Worm (Caenorhabditis elegans) whole organism, late embryonic: ENCODE data around the gene hmit-1.2.
A peak's percentile ranks its signal among the peaks of the same experiment; 100 is the strongest.

Experiments used
- C08G9.2 ChIP-seq: sonication (generic microtip); optimal IDR thresholded peaks from 2 replicates; lab custom pipeline; 2016; ENCODE audit warnings: mild to moderate bottlenecking, missing genetic modification characterization, moderate library complexity, missing compliant biosample characterization
- C38D4.7 ChIP-seq: fragments of 200-800 bp; sonication (Bioruptor generic); optimal IDR thresholded peaks from 2 replicates; lab custom pipeline; 2018; ENCODE audit warnings: mild to moderate bottlenecking, missing genetic modification characterization, moderate library complexity, missing compliant biosample characterization
- F13H6.1 ChIP-seq: sonication (generic microtip); optimal IDR thresholded peaks from 2 replicates; lab custom pipeline; 2016; ENCODE audit warnings: missing genetic modification characterization, missing compliant biosample characterization
- K09A11.1 ChIP-seq: sonication (generic microtip); optimal IDR thresholded peaks from 2 replicates; lab custom pipeline; 2017; ENCODE audit warnings: antibody characterized with exemption, mild to moderate bottlenecking, missing genetic modification characterization, missing compliant biosample characterization; ENCODE audit not compliant: insufficient read depth
- T23F11.4 ChIP-seq: fragments of 200-800 bp; sonication (Bioruptor generic); optimal IDR thresholded peaks from 2 replicates; lab custom pipeline; 2018; ENCODE audit warnings: mild to moderate bottlenecking, missing genetic modification characterization, missing compliant biosample characterization
- Y22D7AL.16 ChIP-seq: sonication (generic microtip); optimal IDR thresholded peaks from 2 replicates; lab custom pipeline; 2016; ENCODE audit warnings: missing genetic modification characterization, missing compliant biosample characterization
- ama-1 ChIP-seq: fragments of 150-350 bp; optimal IDR thresholded peaks from 2 replicates; lab custom pipeline; 2014
- ceh-14 ChIP-seq: sonication (generic microtip); optimal IDR thresholded peaks from 2 replicates; lab custom pipeline; 2016; ENCODE audit warnings: missing genotype, missing genetic modification characterization, missing compliant biosample characterization
- ceh-18 ChIP-seq: sonication (generic microtip); optimal IDR thresholded peaks from 2 replicates; lab custom pipeline; 2016; ENCODE audit warnings: missing genetic modification characterization, missing compliant biosample characterization
- ceh-19 ChIP-seq: fragments of 200-800 bp; sonication (Bioruptor generic); optimal IDR thresholded peaks from 2 replicates; lab custom pipeline; 2018; ENCODE audit warnings: mild to moderate bottlenecking, missing genetic modification characterization, missing compliant biosample characterization
- ceh-2 ChIP-seq: sonication (generic microtip); optimal IDR thresholded peaks from 2 replicates; lab custom pipeline; 2016; ENCODE audit warnings: missing genotype, missing genetic modification characterization, missing compliant biosample characterization
- ceh-24 ChIP-seq: sonication (generic microtip); optimal IDR thresholded peaks from 2 replicates; lab custom pipeline; 2016; ENCODE audit warnings: mild to moderate bottlenecking, missing genetic modification characterization, missing compliant biosample characterization
- ceh-30 ChIP-seq: fragments of 150-350 bp; optimal IDR thresholded peaks from 2 replicates; lab custom pipeline; 2014; ENCODE audit warnings: missing biosample characterization, missing genetic modification characterization
- ceh-31 ChIP-seq: sonication (generic microtip); optimal IDR thresholded peaks from 2 replicates; lab custom pipeline; 2016; ENCODE audit warnings: missing genetic modification characterization, missing compliant biosample characterization
- ceh-34 ChIP-seq: sonication (generic microtip); optimal IDR thresholded peaks from 2 replicates; lab custom pipeline; 2016; ENCODE audit warnings: mild to moderate bottlenecking, missing genetic modification characterization, missing compliant biosample characterization
- ceh-45 ChIP-seq: fragments of 200-800 bp; sonication (Bioruptor generic); IDR thresholded peaks from 2 replicates; pipeline ENCODE4 v1.3.6; 2022; ENCODE audit warnings: missing genetic modification reagents, missing genetic modification characterization, missing compliant biosample characterization
- ceh-48 ChIP-seq: sonication (generic microtip); optimal IDR thresholded peaks from 2 replicates; lab custom pipeline; 2016; ENCODE audit warnings: missing genetic modification characterization, inconsistent platforms, missing compliant biosample characterization
- ceh-6 ChIP-seq: fragments of 200-800 bp; sonication (Bioruptor generic); optimal IDR thresholded peaks from 2 replicates; lab custom pipeline; 2018; ENCODE audit warnings: mild to moderate bottlenecking, missing genetic modification characterization, missing compliant biosample characterization
- ceh-9 ChIP-seq: sonication (generic microtip); optimal IDR thresholded peaks from 2 replicates; lab custom pipeline; 2016; ENCODE audit warnings: mild to moderate bottlenecking, missing genetic modification characterization, inconsistent platforms, missing compliant biosample characterization
- che-1 ChIP-seq: sonication (generic microtip); optimal IDR thresholded peaks from 2 replicates; lab custom pipeline; 2016; ENCODE audit warnings: mild to moderate bottlenecking, missing genetic modification characterization, missing compliant biosample characterization
- dmd-4 ChIP-seq: sonication (generic microtip); optimal IDR thresholded peaks from 2 replicates; lab custom pipeline; 2016; ENCODE audit warnings: borderline replicate concordance, missing genetic modification characterization, missing compliant biosample characterization
- dve-1 ChIP-seq: sonication (generic microtip); optimal IDR thresholded peaks from 2 replicates; lab custom pipeline; 2017; ENCODE audit warnings: antibody characterized with exemption, mild to moderate bottlenecking, missing genetic modification characterization, missing compliant biosample characterization
- elt-2 ChIP-seq: sonication (generic microtip); optimal IDR thresholded peaks from 2 replicates; lab custom pipeline; 2016; ENCODE audit warnings: missing genetic modification reagents, missing genetic modification characterization, missing compliant biosample characterization
- ets-4 ChIP-seq: sonication (generic microtip); optimal IDR thresholded peaks from 2 replicates; lab custom pipeline; 2016; ENCODE audit warnings: missing genetic modification characterization, missing compliant biosample characterization
- eyg-1 ChIP-seq: sonication (generic microtip); optimal IDR thresholded peaks from 2 replicates; lab custom pipeline; 2016; ENCODE audit warnings: missing genotype, missing genetic modification characterization, missing compliant biosample characterization
- fkh-6 ChIP-seq: sonication (generic microtip); optimal IDR thresholded peaks from 2 replicates; lab custom pipeline; 2016; ENCODE audit warnings: missing genetic modification characterization, missing compliant biosample characterization
- hlh-15 ChIP-seq: sonication (generic microtip); optimal IDR thresholded peaks from 2 replicates; lab custom pipeline; 2016; ENCODE audit warnings: missing genetic modification characterization, missing compliant biosample characterization
- hlh-30 ChIP-seq: sonication (generic microtip); optimal IDR thresholded peaks from 2 replicates; lab custom pipeline; 2017; ENCODE audit warnings: antibody characterized with exemption, missing genetic modification characterization, missing compliant biosample characterization; ENCODE audit not compliant: insufficient read depth
- hlh-8 ChIP-seq: sonication (generic microtip); optimal IDR thresholded peaks from 2 replicates; lab custom pipeline; 2016; ENCODE audit warnings: missing genotype, missing genetic modification characterization, missing compliant biosample characterization
- lim-6 ChIP-seq: sonication (generic microtip); optimal IDR thresholded peaks from 2 replicates; lab custom pipeline; 2016; ENCODE audit warnings: missing genetic modification characterization, missing compliant biosample characterization
- lin-11 ChIP-seq: fragments of 200-800 bp; sonication (Bioruptor generic); optimal IDR thresholded peaks from 2 replicates; lab custom pipeline; 2018; ENCODE audit warnings: mild to moderate bottlenecking, missing genetic modification characterization, missing compliant biosample characterization
- madf-2 ChIP-seq: sonication (generic microtip); optimal IDR thresholded peaks from 2 replicates; lab custom pipeline; 2017; ENCODE audit warnings: missing genetic modification characterization, missing compliant biosample characterization
- mec-3 ChIP-seq: sonication (generic microtip); optimal IDR thresholded peaks from 2 replicates; lab custom pipeline; 2016; ENCODE audit warnings: borderline replicate concordance, missing genetic modification characterization, missing compliant biosample characterization
- nfya-1 ChIP-seq: sonication (generic microtip); optimal IDR thresholded peaks from 2 replicates; lab custom pipeline; 2017; ENCODE audit warnings: missing genetic modification characterization, mild to moderate bottlenecking, missing compliant biosample characterization, antibody characterized with exemption, moderate library complexity
- nhr-11 ChIP-seq: fragments of 150-350 bp; optimal IDR thresholded peaks from 2 replicates; lab custom pipeline; 2014; ENCODE audit warnings: missing biosample characterization, missing genetic modification characterization
- nhr-232 ChIP-seq: sonication (generic microtip); optimal IDR thresholded peaks from 2 replicates; lab custom pipeline; 2016; ENCODE audit warnings: missing genetic modification characterization, missing compliant biosample characterization
- npax-4 ChIP-seq: sonication (generic microtip); optimal IDR thresholded peaks from 2 replicates; lab custom pipeline; 2016; ENCODE audit warnings: missing genetic modification characterization, missing compliant biosample characterization
- odd-2 ChIP-seq: sonication (generic microtip); optimal IDR thresholded peaks from 2 replicates; lab custom pipeline; 2017; ENCODE audit warnings: antibody characterized with exemption, mild to moderate bottlenecking, missing genetic modification characterization, missing compliant biosample characterization
- pag-3 ChIP-seq: sonication (generic microtip); optimal IDR thresholded peaks from 2 replicates; lab custom pipeline; 2016; ENCODE audit warnings: missing compliant biosample characterization, missing genetic modification characterization, borderline replicate concordance
- pat-9 ChIP-seq: fragments of 200-800 bp; sonication (Bioruptor generic); optimal IDR thresholded peaks from 2 replicates; lab custom pipeline; 2018; ENCODE audit warnings: mild to moderate bottlenecking, missing genetic modification characterization, moderate library complexity, missing compliant biosample characterization
- pax-1 ChIP-seq: fragments of 150-350 bp; optimal IDR thresholded peaks from 2 replicates; lab custom pipeline; 2014; ENCODE audit warnings: missing biosample characterization, missing genetic modification characterization
- pha-2 ChIP-seq: sonication (generic microtip); optimal IDR thresholded peaks from 2 replicates; lab custom pipeline; 2017; ENCODE audit warnings: mild to moderate bottlenecking, missing genetic modification characterization, missing compliant biosample characterization
- pqm-1 ChIP-seq: sonication (generic microtip); optimal IDR thresholded peaks from 2 replicates; lab custom pipeline; 2016; ENCODE audit warnings: missing genetic modification characterization, missing compliant biosample characterization
- pros-1 ChIP-seq: fragments of 150-350 bp; optimal IDR thresholded peaks from 2 replicates; lab custom pipeline; 2014; ENCODE audit warnings: missing biosample characterization, missing genetic modification reagents, missing genetic modification characterization
- ref-2 ChIP-seq: sonication (generic microtip); optimal IDR thresholded peaks from 2 replicates; lab custom pipeline; 2016; ENCODE audit warnings: missing genetic modification characterization, missing compliant biosample characterization
- rnt-1 ChIP-seq: sonication (generic microtip); optimal IDR thresholded peaks from 2 replicates; lab custom pipeline; 2016; ENCODE audit warnings: missing genetic modification characterization, missing compliant biosample characterization
- sox-2 ChIP-seq: fragments of 200-800 bp; sonication (Bioruptor generic); IDR thresholded peaks from 2 replicates; pipeline ENCODE4 v1.3.6; 2022; ENCODE audit warnings: missing genetic modification reagents, missing genetic modification characterization, missing compliant biosample characterization
- sox-4 ChIP-seq: sonication (generic microtip); optimal IDR thresholded peaks from 2 replicates; lab custom pipeline; 2017; ENCODE audit warnings: mild to moderate bottlenecking, missing genetic modification characterization, inconsistent platforms, missing compliant biosample characterization
- syd-9 ChIP-seq: sonication (generic microtip); optimal IDR thresholded peaks from 2 replicates; lab custom pipeline; 2016; ENCODE audit warnings: mild to moderate bottlenecking, missing genetic modification characterization, moderate library complexity, missing compliant biosample characterization
- ttx-3 ChIP-seq: sonication (generic microtip); optimal IDR thresholded peaks from 2 replicates; lab custom pipeline; 2016; ENCODE audit warnings: missing genetic modification reagents, missing genetic modification characterization, missing compliant biosample characterization
- unc-42 ChIP-seq: sonication (generic microtip); optimal IDR thresholded peaks from 2 replicates; lab custom pipeline; 2016; ENCODE audit warnings: missing genotype, missing genetic modification characterization, missing compliant biosample characterization
- unc-55 ChIP-seq: sonication (generic microtip); optimal IDR thresholded peaks from 2 replicates; lab custom pipeline; 2017; ENCODE audit warnings: missing biosample characterization, missing genetic modification reagents, missing genetic modification characterization
- unc-86 ChIP-seq: sonication (generic microtip); optimal IDR thresholded peaks from 2 replicates; lab custom pipeline; 2016; ENCODE audit warnings: missing genetic modification characterization, missing compliant biosample characterization
- zip-5 ChIP-seq: sonication (generic microtip); optimal IDR thresholded peaks from 2 replicates; lab custom pipeline; 2016; ENCODE audit warnings: missing genetic modification characterization, missing compliant biosample characterization

Gene hmit-1.2

ce11 chrV:18490284-18490832 is 34.2 kb upstream of the hmit-1.2 start:
- TF ChIP-seq pqm-1 (tag; lab: Kevin White, UChicago) (no peak), pat-9 (tag; lab: Kevin White, UChicago) (no peak), dve-1 (tag; lab: Kevin White, UChicago) (no peak), pax-1 (tag; lab: Kevin White, UChicago) (no peak), mec-3 (tag; lab: Kevin White, UChicago) (no peak), sox-2 (no peak), ceh-30 (tag; lab: Kevin White, UChicago) (no peak), ceh-24 (tag; lab: Kevin White, UChicago) (no peak), ttx-3 (tag; lab: Kevin White, UChicago) (no peak), lin-11 (tag; lab: Kevin White, UChicago) (no peak), eyg-1 (no peak), F13H6.1 (no peak), ceh-45 (GFP tag; lab: Robert Waterston, UW) (no peak), ceh-18 (tag; lab: Kevin White, UChicago) (no peak), ceh-6 (no peak), pag-3 (no peak), unc-86 (tag; lab: Kevin White, UChicago) (peak; percentile 6), ets-4 (tag; lab: Kevin White, UChicago) (no peak), T23F11.4 (no peak), Y22D7AL.16 (tag; lab: Kevin White, UChicago) (no peak), ceh-48 (peak; percentile 86), ceh-2 (no peak), odd-2 (tag; lab: Kevin White, UChicago) (no peak), madf-2 (tag; lab: Kevin White, UChicago) (no peak), npax-4 (tag; lab: Kevin White, UChicago) (no peak), zip-5 (tag; lab: Kevin White, UChicago) (no peak), hlh-15 (tag; lab: Kevin White, UChicago) (no peak), dmd-4 (tag; lab: Kevin White, UChicago) (no peak), ceh-14 (tag; lab: Kevin White, UChicago) (no peak), hlh-8 (tag; lab: Kevin White, UChicago) (no peak), nfya-1 (tag; lab: Kevin White, UChicago) (peak; percentile 75), syd-9 (no peak), ref-2 (tag; lab: Kevin White, UChicago) (no peak), elt-2 (no peak), sox-4 (tag; lab: Kevin White, UChicago) (no peak), fkh-6 (tag; lab: Kevin White, UChicago) (no peak), lim-6 (tag; lab: Kevin White, UChicago) (no peak), ceh-34 (tag; lab: Kevin White, UChicago) (no peak), ceh-19 (peak; percentile 20), rnt-1 (tag; lab: Kevin White, UChicago) (no peak), ama-1 (lab: Kevin White, UChicago) (no peak), hlh-30 (tag; lab: Kevin White, UChicago) (no peak), C08G9.2 (tag; lab: Kevin White, UChicago) (no peak), pros-1 (tag; lab: Kevin White, UChicago) (peak; percentile 4), C38D4.7 (GFP tag; lab: Kevin White, UChicago) (no peak), nhr-232 (no peak), unc-55 (no peak), pha-2 (no peak), unc-42 (tag; lab: Kevin White, UChicago) (peak; percentile 66), che-1 (tag; lab: Kevin White, UChicago) (no peak), ceh-9 (tag; lab: Kevin White, UChicago) (no peak), K09A11.1 (tag; lab: Kevin White, UChicago) (no peak), nhr-11 (no peak), ceh-31 (tag; lab: Kevin White, UChicago) (peak; percentile 29)
